Worm (Caenorhabditis elegans) whole organism, L3 larva: ENCODE results near the gene T05E12.9.

Experiments
- R02D3.7 ChIP-seq: fragments of 150-350 bp; optimal IDR thresholded peaks from 2 replicates; lab custom pipeline; 2014; ENCODE audit warnings: missing biosample characterization, missing genetic modification characterization
- ZK546.5 ChIP-seq: sonication (generic microtip); optimal IDR thresholded peaks from 2 replicates; lab custom pipeline; 2017; ENCODE audit warnings: missing biosample characterization, missing genetic modification characterization
- ceh-82 ChIP-seq: fragments of 150-350 bp; optimal IDR thresholded peaks from 2 replicates; lab custom pipeline; 2014; ENCODE audit warnings: missing biosample characterization, missing genetic modification characterization
- ceh-9 ChIP-seq: sonication (generic microtip); optimal IDR thresholded peaks from 2 replicates; lab custom pipeline; 2018; ENCODE audit warnings: missing biosample characterization, missing genetic modification characterization
- daf-12 ChIP-seq: fragments of 150-350 bp; optimal IDR thresholded peaks from 2 replicates; lab custom pipeline; 2014; ENCODE audit warnings: missing biosample characterization, missing genetic modification reagents, missing genetic modification characterization
- egl-27 ChIP-seq: sonication (generic microtip); optimal IDR thresholded peaks from 4 replicates; lab custom pipeline; 2017; ENCODE audit warnings: missing biosample characterization, missing genetic modification reagents, missing genetic modification characterization
- egl-5 ChIP-seq: fragments of 150-350 bp; optimal IDR thresholded peaks from 2 replicates; lab custom pipeline; 2017; ENCODE audit warnings: missing biosample characterization, missing genetic modification reagents, missing genetic modification characterization, inconsistent platforms
- elt-2 ChIP-seq: sonication (generic microtip); optimal IDR thresholded peaks from 2 replicates; lab custom pipeline; 2016; ENCODE audit warnings: missing genetic modification reagents, mild to moderate bottlenecking, missing genetic modification characterization, missing compliant biosample characterization
- eor-1 ChIP-seq, 2 experiments: fragments of 150-350 bp; optimal IDR thresholded peaks; 2 replicates each; lab custom pipeline; 2014 to 2018; ENCODE audit warnings: missing biosample characterization in 2 of 2, missing genetic modification characterization in 2 of 2
- fkh-10 ChIP-seq: sonication (generic microtip); optimal IDR thresholded peaks from 2 replicates; lab custom pipeline; 2017; ENCODE audit warnings: missing biosample characterization, missing genetic modification reagents, missing genetic modification characterization
- fkh-2 ChIP-seq: fragments of 150-350 bp; optimal IDR thresholded peaks from 2 replicates; lab custom pipeline; 2014; ENCODE audit warnings: missing biosample characterization, missing genetic modification reagents, missing genetic modification characterization
- fos-1 ChIP-seq: fragments of 150-350 bp; optimal IDR thresholded peaks from 2 replicates; lab custom pipeline; 2014; ENCODE audit warnings: missing biosample characterization, missing genetic modification characterization
- jun-1 ChIP-seq: fragments of 150-350 bp; optimal IDR thresholded peaks from 2 replicates; lab custom pipeline; 2014; ENCODE audit warnings: missing biosample characterization, missing genetic modification reagents, missing genetic modification characterization
- lin-15B ChIP-seq: fragments of 150-350 bp; optimal IDR thresholded peaks from 2 replicates; lab custom pipeline; 2014; ENCODE audit warnings: missing biosample characterization, missing genetic modification characterization
- lin-39 ChIP-seq: fragments of 150-350 bp; optimal IDR thresholded peaks from 2 replicates; lab custom pipeline; 2018; ENCODE audit warnings: missing biosample characterization, missing genetic modification reagents, missing genetic modification characterization
- mdl-1 ChIP-seq: fragments of 150-350 bp; optimal IDR thresholded peaks from 2 replicates; lab custom pipeline; 2014; ENCODE audit warnings: missing biosample characterization, missing genetic modification characterization
- mml-1 ChIP-seq: fragments of 150-350 bp; sonication (generic microtip); optimal IDR thresholded peaks from 3 replicates; lab custom pipeline; 2014; ENCODE audit warnings: missing biosample characterization, missing genetic modification characterization
- nfya-1 ChIP-seq: sonication (generic microtip); optimal IDR thresholded peaks from 2 replicates; lab custom pipeline; 2017; ENCODE audit warnings: missing genetic modification characterization, mild to moderate bottlenecking, missing compliant biosample characterization, antibody characterized with exemption, moderate library complexity; ENCODE audit not compliant: insufficient read depth
- nhr-11 ChIP-seq: fragments of 150-350 bp; optimal IDR thresholded peaks from 2 replicates; lab custom pipeline; 2014; ENCODE audit warnings: missing biosample characterization, missing genetic modification characterization
- nhr-237 ChIP-seq: fragments of 150-350 bp; optimal IDR thresholded peaks from 2 replicates; lab custom pipeline; 2014; ENCODE audit warnings: missing biosample characterization, missing genetic modification characterization
- nhr-28 ChIP-seq: fragments of 150-350 bp; optimal IDR thresholded peaks from 2 replicates; lab custom pipeline; 2014; ENCODE audit warnings: missing biosample characterization, missing genetic modification characterization
- nhr-43 ChIP-seq: sonication (generic microtip); optimal IDR thresholded peaks from 2 replicates; lab custom pipeline; 2016; ENCODE audit warnings: mild to moderate bottlenecking, missing genetic modification characterization, missing compliant biosample characterization; ENCODE audit not compliant: poor library complexity, severe bottlenecking
- nhr-76 ChIP-seq: fragments of 150-350 bp; sonication (generic microtip); optimal IDR thresholded peaks from 5 replicates; lab custom pipeline; 2014; ENCODE audit warnings: missing biosample characterization, missing genetic modification characterization
- nhr-77 ChIP-seq: fragments of 150-350 bp; optimal IDR thresholded peaks from 2 replicates; lab custom pipeline; 2014; ENCODE audit warnings: missing biosample characterization, missing genetic modification characterization
- pqm-1 ChIP-seq: fragments of 150-350 bp; optimal IDR thresholded peaks from 2 replicates; lab custom pipeline; 2017; ENCODE audit warnings: missing biosample characterization, missing genetic modification characterization, inconsistent platforms
- skn-1 ChIP-seq: fragments of 150-350 bp; optimal IDR thresholded peaks from 2 replicates; lab custom pipeline; 2014; ENCODE audit warnings: missing biosample characterization, missing genetic modification characterization
- unc-39 ChIP-seq: sonication (generic microtip); optimal IDR thresholded peaks from 4 replicates; lab custom pipeline; 2017; ENCODE audit warnings: missing biosample characterization, missing genetic modification characterization
- unc-62 ChIP-seq: fragments of 150-350 bp; sonication (generic microtip); optimal IDR thresholded peaks from 4 replicates; lab custom pipeline; 2014; ENCODE audit warnings: missing biosample characterization, missing genetic modification reagents, missing genetic modification characterization
- zag-1 ChIP-seq: fragments of 150-350 bp; optimal IDR thresholded peaks from 2 replicates; lab custom pipeline; 2014; ENCODE audit warnings: missing biosample characterization, missing genetic modification characterization
- ztf-4 ChIP-seq: fragments of 150-350 bp; optimal IDR thresholded peaks from 2 replicates; lab custom pipeline; 2014; ENCODE audit warnings: missing biosample characterization, missing genetic modification characterization

Gene T05E12.9

ce11 chrV:17042263-17042662 lies 40.4 kb downstream of the T05E12.9 start, which contains the start of gene hpo-33:
hpo-33 (plus strand) TSS chrV:17042563.
- no peak for TF ChIP-seq fkh-2
- TF ChIP-seq skn-1 = no peak
- TF ChIP-seq mml-1 (tag; lab: Kevin White, UChicago) = no peak
- no peak for TF ChIP-seq ceh-9 (tag; lab: Kevin White, UChicago)
- no peak for TF ChIP-seq unc-39 (tag; lab: Kevin White, UChicago)
- TF ChIP-seq nfya-1 (tag; lab: Kevin White, UChicago) = no peak
- no peak for TF ChIP-seq fkh-10
- TF ChIP-seq nhr-237 (tag; lab: Kevin White, UChicago) = no peak
- TF ChIP-seq nhr-11 = no peak
- TF ChIP-seq R02D3.7 (tag; lab: Kevin White, UChicago) = no peak
- TF ChIP-seq ceh-82 (tag; lab: Kevin White, UChicago) = no peak

ce11 chrV:17035850-17036249 lies 46.8 kb downstream of the T05E12.9 start, which contains the start of gene srz-94:
srz-94 (minus strand) TSS chrV:17035950.
- TF ChIP-seq lin-15B (tag; lab: Kevin White, UChicago) (no peak), nhr-77 (tag; lab: Kevin White, UChicago) (no peak), zag-1 (tag; lab: Kevin White, UChicago) (no peak), jun-1 (tag; lab: Kevin White, UChicago) (no peak), ztf-4 (tag; lab: Kevin White, UChicago) (no peak), unc-62 (GFP tag; lab: Kevin White, UChicago) (no peak), ZK546.5 (tag; lab: Kevin White, UChicago) (no peak), mdl-1 (no peak), egl-5 (no peak), egl-27 (tag; lab: Kevin White, UChicago) (no peak), pqm-1 (tag; lab: Kevin White, UChicago) (no peak), skn-1 (no peak), fos-1 (tag; lab: Kevin White, UChicago) (no peak), nhr-76 (tag; lab: Kevin White, UChicago) (no peak), nhr-43 (tag; lab: Kevin White, UChicago) (no peak), lin-39 (tag; lab: Kevin White, UChicago) (no peak), daf-12 (tag; lab: Kevin White, UChicago) (no peak), elt-2 (tag; lab: Kevin White, UChicago) (no peak), nhr-28 (tag; lab: Kevin White, UChicago) (no peak), eor-1 (tag; optimal IDR thresholded peaks at IDR 0.05; lab: Kevin White, UChicago) (no peak)
